Fruit fly (Drosophila melanogaster): ENCODE measurements around the gene CG15169.

Gene CG15169

DNA sequence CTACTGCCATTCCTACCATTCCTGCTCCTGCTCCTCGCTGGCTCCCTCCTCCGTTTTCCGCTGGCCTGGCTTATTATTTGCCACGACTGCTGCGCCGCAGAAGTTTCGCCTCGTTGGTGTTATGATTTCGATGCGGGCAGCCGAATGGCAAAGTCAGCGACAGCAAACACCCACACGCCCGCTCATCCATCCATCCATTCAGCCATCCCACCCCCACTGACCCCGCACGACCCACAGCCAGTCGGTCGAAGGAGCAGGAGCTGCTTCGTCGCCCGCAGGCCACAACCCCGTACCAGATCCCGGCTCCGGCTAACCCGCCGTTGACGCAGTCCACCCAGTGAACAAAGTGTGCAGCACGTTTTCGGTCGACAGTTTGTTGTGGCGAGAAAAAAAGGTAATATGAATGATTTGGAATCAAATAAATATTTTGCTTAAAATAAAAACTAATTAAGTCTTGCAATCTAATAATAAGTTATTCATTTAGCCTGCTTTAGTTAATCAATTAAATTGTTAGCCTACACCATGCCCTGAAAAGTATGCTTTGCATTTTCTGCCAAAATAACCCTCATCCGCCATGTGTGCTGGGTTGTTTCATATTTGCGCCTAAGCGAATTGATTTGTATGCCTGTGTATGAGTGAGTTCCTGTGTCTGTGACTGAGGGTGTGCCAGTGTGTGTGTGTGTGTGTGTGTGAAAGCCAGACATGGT lies 35.8 kb downstream of the CG15169 start (continued):
- TF ChIP-seq mam (GFP tag; optimal IDR thresholded peaks at IDR 0.05) (peak; percentile 50), CG7372 (GFP tag; IDR thresholded peaks at IDR 0.05) (peak; percentile 81), CG2678 (tag; optimal IDR thresholded peaks at IDR 0.05) (peak; percentile 86), gcm (GFP tag; optimal IDR thresholded peaks at IDR 0.05) (peak; percentile 38), danr (GFP tag; IDR thresholded peaks at IDR 0.05) (no peak), trem (tag; optimal IDR thresholded peaks at IDR 0.05) (no peak), nmo (GFP tag; optimal IDR thresholded peaks at IDR 0.05) (peak; percentile 43), nau (GFP tag; optimal IDR thresholded peaks at IDR 0.05) (peak; percentile 45), Six4 (GFP tag; optimal IDR thresholded peaks at IDR 0.05) (no peak), CG11723 (GFP tag; optimal IDR thresholded peaks at IDR 0.05) (peak; percentile 41), CG31441 (GFP tag; IDR thresholded peaks at IDR 0.05) (peak; percentile 64), Deaf1 (tag; optimal IDR thresholded peaks at IDR 0.05) (peak; percentile 64), Sry-β (GFP tag; optimal IDR thresholded peaks at IDR 0.05) (no peak), grau (tag; optimal IDR thresholded peaks at IDR 0.05) (peak; percentile 75), CG9932 (GFP tag; IDR thresholded peaks at IDR 0.05) (peak; percentile 38; the same call in 1 of the 2 replicates), lov (optimal IDR thresholded peaks at IDR 0.05) (no peak), lov (GFP tag; IDR thresholded peaks at IDR 0.05) (no peak), tx (GFP tag; optimal IDR thresholded peaks at IDR 0.05) (no peak), sens (GFP tag) (peak; percentile 48), croc (GFP tag; conservative IDR thresholded peaks at IDR 0.05) (peak; percentile 20; the same call in 2 of the 3 replicates), CG31388 (GFP tag; optimal IDR thresholded peaks at IDR 0.05) (no peak), Lhr (GFP tag; optimal IDR thresholded peaks at IDR 0.05) (no peak), sc (optimal IDR thresholded peaks at IDR 0.05) (no peak), sc (GFP tag; optimal IDR thresholded peaks at IDR 0.05) (no peak), CG15269 (tag; optimal IDR thresholded peaks at IDR 0.05) (peak; percentile 65), unpg (GFP tag; optimal IDR thresholded peaks at IDR 0.05) (peak; percentile 44), seq (GFP tag; IDR thresholded peaks at IDR 0.05) (peak; percentile 51), sob (GFP tag; IDR thresholded peaks at IDR 0.05) (peak; percentile 35; the same call in 1 of the 2 replicates), Gug (GFP tag; IDR thresholded peaks at IDR 0.05) (peak; percentile 9; the same call in 1 of the 4 replicates), Blimp-1 (GFP tag; optimal IDR thresholded peaks at IDR 0.05) (peak; percentile 34), CG12155 (GFP tag; optimal IDR thresholded peaks at IDR 0.05) (peak; percentile 5), CG9727 (GFP tag; optimal IDR thresholded peaks at IDR 0.05) (peak; percentile 58), phol (tag; optimal IDR thresholded peaks at IDR 0.05) (peak; percentile 56), HHEX (GFP tag; optimal IDR thresholded peaks at IDR 0.05) (peak; percentile 14), esg (GFP tag; conservative IDR thresholded peaks at IDR 0.05) (0 out of 2 replicates have a peak, but pooled peaks have one; percentile 17), CG12219 (GFP tag; optimal IDR thresholded peaks at IDR 0.05) (peak; percentile 56), BtbVII (GFP tag; optimal IDR thresholded peaks at IDR 0.05) (peak; percentile 75), CG34224 (GFP tag; IDR thresholded peaks at IDR 0.05; ENCODE audit: partially characterized antibody) (no peak), gro (GFP tag; optimal IDR thresholded peaks at IDR 0.05) (peak; percentile 38), bowl (GFP tag; IDR thresholded peaks at IDR 0.05) (no peak), Ets65A (GFP tag) (peak; percentile 81), jing (GFP tag; optimal IDR thresholded peaks at IDR 0.05) (no peak), lbe (GFP tag; optimal IDR thresholded peaks at IDR 0.05) (no peak), CG6683 (GFP tag; optimal IDR thresholded peaks at IDR 0.05) (peak; percentile 65), CG9215 (GFP tag; IDR thresholded peaks at IDR 0.05) (peak; percentile 46), ems (GFP tag; optimal IDR thresholded peaks at IDR 0.05) (peak; percentile 6), gsb (GFP tag; IDR thresholded peaks at IDR 0.05) (no peak), tap (tag; optimal IDR thresholded peaks at IDR 0.05) (peak; percentile 41), ind (GFP tag; optimal IDR thresholded peaks at IDR 0.05) (peak; percentile 34), CG18262 (tag; optimal IDR thresholded peaks at IDR 0.05) (peak; percentile 51)

Measured in whole organism, embryonic.